Fruit fly (Drosophila melanogaster): ENCODE data around the gene RhoGAP68F.
A peak's percentile ranks its signal among the peaks of the same experiment; 100 is the strongest.

RhoGAP68F gene

dm6 chr3L:12124975-12125374 lies 13.7 kb upstream of the RhoGAP68F start, which contains the start of gene yps (continued):
- TF ChIP-seq CG4820 (GFP tag; optimal IDR thresholded peaks at IDR 0.05) (peak; percentile 67), ranshi (GFP tag; IDR thresholded peaks at IDR 0.05) (peak; percentile 86; the same call in 1 of the 2 replicates), ato (GFP tag; IDR thresholded peaks at IDR 0.05; ENCODE audit: partially characterized antibody) (peak; percentile 68), ara (GFP tag; IDR thresholded peaks at IDR 0.05) (peak; percentile 86), gt (GFP tag; IDR thresholded peaks at IDR 0.05) (peak; percentile 55), CG10654 (GFP tag; optimal IDR thresholded peaks at IDR 0.05) (peak; percentile 92), Nf-YA (GFP tag; IDR thresholded peaks at IDR 0.05) (peak; percentile 92), Hr78 (GFP tag; optimal IDR thresholded peaks at IDR 0.05) (peak in 1 of 2 experiments; percentile 41), Doc3 (GFP tag; IDR thresholded peaks at IDR 0.05; ENCODE audit: partially characterized antibody) (peak; percentile 59; the same call in 1 of the 3 replicates), prd (optimal IDR thresholded peaks at IDR 0.05) (no peak), prd (GFP tag; IDR thresholded peaks at IDR 0.05) (peak; percentile 72; the same call in 2 of the 3 replicates), bigmax (GFP tag; optimal IDR thresholded peaks at IDR 0.05) (peak; percentile 90), CG12942 (GFP tag; optimal IDR thresholded peaks at IDR 0.05) (peak; percentile 84), corto (GFP tag; optimal IDR thresholded peaks at IDR 0.05) (peak; percentile 46), CG14441 (GFP tag; IDR thresholded peaks at IDR 0.05) (peak; percentile 84), CG6683 (GFP tag; optimal IDR thresholded peaks at IDR 0.05) (peak; percentile 91), CG1647 (GFP tag; optimal IDR thresholded peaks at IDR 0.05) (peak; percentile 92), CG15073 (GFP tag; optimal IDR thresholded peaks at IDR 0.05) (no peak), CG10979 (tag; optimal IDR thresholded peaks at IDR 0.05) (peak; percentile 80), CG16815 (GFP tag; optimal IDR thresholded peaks at IDR 0.05) (peak; percentile 55), CG2875 (GFP tag; optimal IDR thresholded peaks at IDR 0.05) (peak; percentile 95), tup (GFP tag; optimal IDR thresholded peaks at IDR 0.05) (peak; percentile 90), CG13123 (GFP tag; optimal IDR thresholded peaks at IDR 0.05) (peak; percentile 87), onecut (GFP tag; IDR thresholded peaks at IDR 0.05) (peak; percentile 95), CG18764 (GFP tag; optimal IDR thresholded peaks at IDR 0.05) (peak; percentile 93), CG15514 (GFP tag; optimal IDR thresholded peaks at IDR 0.05) (peak; percentile 96), CG12391 (tag; optimal IDR thresholded peaks at IDR 0.05) (peak; percentile 94), CTCF (GFP tag; optimal IDR thresholded peaks at IDR 0.05) (peak; percentile 68), gro (GFP tag; optimal IDR thresholded peaks at IDR 0.05) (peak; percentile 96), CG4282 (GFP tag; optimal IDR thresholded peaks at IDR 0.05) (peak; percentile 90), NC2α (GFP tag; optimal IDR thresholded peaks at IDR 0.05) (peak; percentile 87), caup (GFP tag; optimal IDR thresholded peaks at IDR 0.05; ENCODE audit: severe bottlenecking) (peak; percentile 99), cas (GFP tag; IDR thresholded peaks at IDR 0.05) (peak; percentile 81), CG2889 (GFP tag; IDR thresholded peaks at IDR 0.05) (peak; percentile 50; the same call in 1 of the 3 replicates), z (GFP tag; IDR thresholded peaks at IDR 0.05) (peak; percentile 73; the same call in 2 of the 3 replicates), CG11695 (GFP tag; IDR thresholded peaks at IDR 0.05) (peak; percentile 80), her (GFP tag; optimal IDR thresholded peaks at IDR 0.05) (peak; percentile 96), CG34422 (GFP tag; IDR thresholded peaks at IDR 0.05) (peak; percentile 88), zen (tag; optimal IDR thresholded peaks at IDR 0.05) (peak; percentile 77), CG10431 (GFP tag; optimal IDR thresholded peaks at IDR 0.05) (peak; percentile 97), Atf3 (GFP tag; optimal IDR thresholded peaks at IDR 0.05) (peak; percentile 87), CG3838 (GFP tag; optimal IDR thresholded peaks at IDR 0.05) (peak; percentile 91), tll (GFP tag; optimal IDR thresholded peaks at IDR 0.05) (peak in 1 of 2 experiments; percentile 62), sug (tag; optimal IDR thresholded peaks at IDR 0.05) (peak; percentile 95), gem (tag; optimal IDR thresholded peaks at IDR 0.05) (peak; percentile 76), esg (GFP tag; conservative IDR thresholded peaks at IDR 0.05) (0 out of 2 replicates have a peak, but pooled peaks have one; percentile 8), CG32532 (GFP tag; IDR thresholded peaks at IDR 0.05) (peak; percentile 93), fd102C (GFP tag; optimal IDR thresholded peaks at IDR 0.05) (peak; percentile 97), Dref (GFP tag; IDR thresholded peaks at IDR 0.05) (peak; percentile 94), phol (tag; optimal IDR thresholded peaks at IDR 0.05) (peak; percentile 90), CG3281 (GFP tag; optimal IDR thresholded peaks at IDR 0.05) (peak; percentile 97)

Measured in whole organism, embryonic.